Fruit fly (Drosophila melanogaster) S2 (cell line): ENCODE results near the gene CG4424.

ENCODE experiments used
- CG8478 ChIP-seq: fragments of >200 bp; optimal IDR thresholded peaks from 2 replicates; lab custom pipeline; 2018
- CTCF ChIP-seq, 2 experiments: fragments of >200 bp; optimal IDR thresholded peaks; 2 replicates each; lab custom pipeline; 2018

DNA sequence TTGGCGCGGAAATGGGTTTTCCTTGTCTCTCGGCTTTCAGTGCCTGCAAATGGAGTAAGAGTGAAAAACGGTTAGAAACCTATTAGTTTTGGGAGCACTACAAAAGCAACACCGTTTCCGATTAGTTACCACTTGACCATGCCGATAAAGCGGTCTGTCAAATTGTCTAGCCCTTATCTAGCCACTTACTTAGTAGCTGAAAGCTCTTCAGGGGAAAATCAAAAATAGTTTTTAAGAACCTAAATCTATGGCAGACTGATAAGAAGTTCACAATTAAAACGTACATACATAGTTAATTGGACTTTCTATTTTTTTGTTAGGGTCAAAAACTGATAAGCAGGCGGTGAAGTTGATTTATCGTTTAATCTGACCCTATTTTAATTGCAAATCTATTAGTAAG lies 21.2 kb downstream of the CG4424 start:
- no peak for TF ChIP-seq CG8478
- no peak for TF ChIP-seq CTCF (optimal IDR thresholded peaks at IDR 0.05; lab: Kevin White, UChicago)
